Fruit fly (Drosophila melanogaster): ENCODE results near the gene Taf4.

- TF ChIP-seq CG10462 (GFP tag; optimal IDR thresholded peaks at IDR 0.05) = no peak
- TF ChIP-seq psq (GFP tag; optimal IDR thresholded peaks at IDR 0.05) = no peak
- TF ChIP-seq CG8765 (GFP tag; IDR thresholded peaks at IDR 0.05) = no peak
- no peak for TF ChIP-seq gcm2 (GFP tag; optimal IDR thresholded peaks at IDR 0.05)
- TF ChIP-seq sima (GFP tag; optimal IDR thresholded peaks at IDR 0.05) = no peak
- no peak for TF ChIP-seq slp2 (GFP tag; optimal IDR thresholded peaks at IDR 0.05)
- no peak for TF ChIP-seq D19A (tag; optimal IDR thresholded peaks at IDR 0.05)
- TF ChIP-seq CG1024 (GFP tag; IDR thresholded peaks at IDR 0.05) = no peak
- no peak for TF ChIP-seq CG9437 (GFP tag; optimal IDR thresholded peaks at IDR 0.05)
- TF ChIP-seq CG13424 (tag; optimal IDR thresholded peaks at IDR 0.05) = no peak
- TF ChIP-seq ranshi (GFP tag; IDR thresholded peaks at IDR 0.05) = no peak
These were observed 38.0 kb downstream of the Taf4 start for dm6 chr3L:16150850-16151515.

Data from whole organism, embryonic.